Worm (Caenorhabditis elegans) whole organism, young adult: ENCODE results near the gene gbf-1.
A peak's percentile ranks its signal among the peaks of the same experiment; 100 is the strongest.

Source experiments
- B0019.2 ChIP-seq: fragments of 200-800 bp; sonication (Bioruptor generic); conservative IDR thresholded peaks from 2 replicates; pipeline ENCODE4 v1.3.6; 2022; ENCODE audit warnings: missing genetic modification reagents, missing genetic modification characterization, missing compliant biosample characterization
- B0035.1 ChIP-seq: sonication (generic microtip); optimal IDR thresholded peaks from 2 replicates; lab custom pipeline; 2016; ENCODE audit warnings: missing genetic modification characterization, mild to moderate bottlenecking, missing compliant biosample characterization, missing genotype, missing genetic modification reagents
- D2030.7 ChIP-seq: fragments of 200-800 bp; sonication (Bioruptor generic); IDR thresholded peaks from 2 replicates; pipeline ENCODE4 v1.3.6; 2022; ENCODE audit warnings: missing genetic modification reagents, missing genetic modification characterization, missing compliant biosample characterization
- F22D6.2 ChIP-seq: sonication (generic microtip); optimal IDR thresholded peaks from 2 replicates; lab custom pipeline; 2016; ENCODE audit warnings: mild to moderate bottlenecking, missing genetic modification characterization, missing compliant biosample characterization
- F52B5.7 ChIP-seq: sonication (generic microtip); optimal IDR thresholded peaks from 2 replicates; lab custom pipeline; 2016; ENCODE audit warnings: mild to moderate bottlenecking, missing genetic modification characterization, missing compliant biosample characterization
- F55B11.4 ChIP-seq: sonication (generic microtip); optimal IDR thresholded peaks from 2 replicates; lab custom pipeline; 2016; ENCODE audit warnings: missing compliant biosample characterization, missing genetic modification characterization, borderline replicate concordance; ENCODE audit not compliant: insufficient read depth
- Y79H2A.3 ChIP-seq: fragments of 200-800 bp; sonication (Bioruptor generic); conservative IDR thresholded peaks from 2 replicates; pipeline ENCODE4 v1.3.6; 2022; ENCODE audit warnings: missing genetic modification reagents, missing genetic modification characterization, missing compliant biosample characterization
- ZK185.1 ChIP-seq: sonication (generic microtip); optimal IDR thresholded peaks from 2 replicates; lab custom pipeline; 2016; ENCODE audit warnings: mild to moderate bottlenecking, missing genetic modification characterization, missing compliant biosample characterization; ENCODE audit not compliant: poor library complexity, severe bottlenecking
- akir-1 ChIP-seq: fragments of 200-800 bp; sonication (Bioruptor generic); optimal IDR thresholded peaks from 2 replicates; lab custom pipeline; 2018; ENCODE audit warnings: mild to moderate bottlenecking, missing genetic modification characterization, moderate library complexity, missing compliant biosample characterization
- aptf-3 ChIP-seq: fragments of 200-800 bp; sonication (Bioruptor generic); IDR thresholded peaks from 2 replicates; pipeline ENCODE4 v1.3.6; 2022; ENCODE audit warnings: missing genetic modification characterization, missing compliant biosample characterization
- attf-5 ChIP-seq: fragments of 200-800 bp; sonication (Bioruptor generic); optimal IDR thresholded peaks from 2 replicates; lab custom pipeline; 2018; ENCODE audit warnings: mild to moderate bottlenecking, missing genetic modification characterization, missing compliant biosample characterization
- bed-1 ChIP-seq: fragments of 200-800 bp; sonication (Bioruptor generic); IDR thresholded peaks from 2 replicates; pipeline ENCODE4 v1.3.6; 2022; ENCODE audit warnings: missing genetic modification reagents, missing genetic modification characterization, missing compliant biosample characterization
- bed-2 ChIP-seq: fragments of 200-800 bp; sonication (Bioruptor generic); IDR thresholded peaks from 2 replicates; pipeline ENCODE4 v1.3.6; 2022; ENCODE audit warnings: missing genetic modification reagents, missing genetic modification characterization, missing compliant biosample characterization
- cebp-2 ChIP-seq: fragments of 200-800 bp; sonication (Bioruptor generic); IDR thresholded peaks from 2 replicates; pipeline ENCODE4 v1.3.6; 2022; ENCODE audit warnings: missing genetic modification characterization, missing compliant biosample characterization
- ceh-100 ChIP-seq: fragments of 200-800 bp; sonication (Bioruptor generic); IDR thresholded peaks from 2 replicates; pipeline ENCODE4 v1.3.6; 2022; ENCODE audit warnings: missing genetic modification reagents, missing genetic modification characterization, missing compliant biosample characterization
- ceh-91 ChIP-seq: fragments of 200-800 bp; sonication (Bioruptor generic); IDR thresholded peaks from 2 replicates; pipeline ENCODE4 v1.3.6; 2022; ENCODE audit warnings: missing genetic modification reagents, missing genetic modification characterization, missing compliant biosample characterization
- egl-18 ChIP-seq: fragments of 200-800 bp; sonication (Bioruptor generic); IDR thresholded peaks from 2 replicates; pipeline ENCODE4 v1.3.6; 2022; ENCODE audit warnings: missing genetic modification reagents, missing genetic modification characterization, missing compliant biosample characterization
- gei-17 ChIP-seq: fragments of 200-800 bp; sonication (Bioruptor generic); optimal IDR thresholded peaks from 2 replicates; lab custom pipeline; 2018; ENCODE audit warnings: mild to moderate bottlenecking, missing genetic modification characterization, missing compliant biosample characterization
- hlh-12 ChIP-seq: sonication (generic microtip); optimal IDR thresholded peaks from 2 replicates; lab custom pipeline; 2016; ENCODE audit warnings: missing genetic modification characterization, missing compliant biosample characterization
- hmg-1.2 ChIP-seq: fragments of 200-800 bp; sonication (Bioruptor generic); IDR thresholded peaks from 2 replicates; pipeline ENCODE4 v1.3.6; 2022; ENCODE audit warnings: missing genetic modification reagents, missing genetic modification characterization, missing compliant biosample characterization
- let-526 ChIP-seq: fragments of 200-800 bp; sonication (Bioruptor generic); IDR thresholded peaks from 2 replicates; pipeline ENCODE4 v1.3.6; 2022; ENCODE audit warnings: missing genetic modification reagents, missing genetic modification characterization, missing compliant biosample characterization
- lin-26 ChIP-seq: fragments of 200-800 bp; sonication (Bioruptor generic); IDR thresholded peaks from 2 replicates; pipeline ENCODE4 v1.3.6; 2022; ENCODE audit warnings: missing genetic modification reagents, missing genetic modification characterization, missing compliant biosample characterization
- lir-1 ChIP-seq: fragments of 200-800 bp; sonication (Bioruptor generic); conservative IDR thresholded peaks from 2 replicates; pipeline ENCODE4 v1.3.6; 2022; ENCODE audit warnings: missing genetic modification reagents, missing genetic modification characterization, missing compliant biosample characterization
- lsy-27 ChIP-seq: sonication (generic microtip); optimal IDR thresholded peaks from 2 replicates; lab custom pipeline; 2017; ENCODE audit warnings: missing genetic modification characterization, mild to moderate bottlenecking, missing compliant biosample characterization, antibody characterized with exemption, missing genotype, borderline replicate concordance; ENCODE audit not compliant: insufficient read depth
- mcd-1 ChIP-seq: fragments of 200-800 bp; sonication (Bioruptor generic); IDR thresholded peaks from 2 replicates; pipeline ENCODE4 v1.3.6; 2022; ENCODE audit warnings: missing genetic modification reagents, missing genetic modification characterization, missing compliant biosample characterization
- nhr-179 ChIP-seq: sonication (generic microtip); optimal IDR thresholded peaks from 2 replicates; lab custom pipeline; 2016; ENCODE audit warnings: mild to moderate bottlenecking, missing genetic modification characterization, missing compliant biosample characterization
- pbrm-1 ChIP-seq: fragments of 200-800 bp; sonication (Bioruptor generic); IDR thresholded peaks from 2 replicates; pipeline ENCODE4 v1.3.6; 2022; ENCODE audit warnings: missing genetic modification reagents, missing genetic modification characterization, missing compliant biosample characterization
- rcor-1 ChIP-seq: fragments of 200-800 bp; sonication (Bioruptor generic); IDR thresholded peaks from 2 replicates; pipeline ENCODE4 v1.3.6; 2022; ENCODE audit warnings: missing genetic modification reagents, missing genetic modification characterization, missing compliant biosample characterization
- rec-8 ChIP-seq, 2 experiments: sonication (generic microtip); optimal IDR thresholded peaks; 2 replicates each; lab custom pipeline; 2016; ENCODE audit warnings: mild to moderate bottlenecking in 2 of 2, missing genetic modification characterization in 2 of 2, missing genetic modification reagents in 2 of 2, missing genotype in 2 of 2, missing biosample characterization in 1 of 2, missing compliant biosample characterization in 1 of 2, moderate library complexity in 1 of 2
- sea-2 ChIP-seq: fragments of 200-800 bp; sonication (Bioruptor generic); IDR thresholded peaks from 2 replicates; pipeline ENCODE4 v1.3.6; 2022; ENCODE audit warnings: missing genetic modification characterization, missing compliant biosample characterization
- snpc-1.1 ChIP-seq: sonication (generic microtip); optimal IDR thresholded peaks from 2 replicates; lab custom pipeline; 2017; ENCODE audit warnings: missing genetic modification characterization, mild to moderate bottlenecking, missing compliant biosample characterization, antibody characterized with exemption, moderate library complexity, missing genotype, missing genetic modification reagents; ENCODE audit not compliant: insufficient read depth
- snpc-1.3 ChIP-seq: sonication (generic microtip); optimal IDR thresholded peaks from 2 replicates; lab custom pipeline; 2017; ENCODE audit warnings: missing genetic modification characterization, mild to moderate bottlenecking, missing compliant biosample characterization, antibody characterized with exemption, moderate library complexity, missing genotype, missing genetic modification reagents; ENCODE audit not compliant: insufficient read depth
- tbp1 ChIP-seq: fragments of 200-800 bp; sonication (Bioruptor generic); optimal IDR thresholded peaks from 2 replicates; lab custom pipeline; 2018; ENCODE audit warnings: mild to moderate bottlenecking, missing genetic modification characterization, missing compliant biosample characterization
- tlf-1 ChIP-seq: fragments of 200-800 bp; sonication (Bioruptor generic); optimal IDR thresholded peaks from 2 replicates; lab custom pipeline; 2018; ENCODE audit warnings: mild to moderate bottlenecking, missing genetic modification characterization, missing compliant biosample characterization
- xnd-1 ChIP-seq: sonication (generic microtip); optimal IDR thresholded peaks from 2 replicates; lab custom pipeline; 2016; ENCODE audit warnings: missing genotype, missing genetic modification reagents, missing genetic modification characterization, missing compliant biosample characterization
- ztf-22 ChIP-seq: fragments of 200-800 bp; sonication (Bioruptor generic); optimal IDR thresholded peaks from 2 replicates; lab custom pipeline; 2018; ENCODE audit warnings: mild to moderate bottlenecking, missing genetic modification characterization, moderate library complexity, missing compliant biosample characterization
- ztf-26 ChIP-seq: sonication (generic microtip); optimal IDR thresholded peaks from 2 replicates; lab custom pipeline; 2017; ENCODE audit warnings: missing genetic modification characterization, missing compliant biosample characterization
- ztf-3 ChIP-seq: fragments of 200-800 bp; sonication (Bioruptor generic); optimal IDR thresholded peaks from 2 replicates; lab custom pipeline; 2018; ENCODE audit warnings: mild to moderate bottlenecking, missing genetic modification characterization, missing compliant biosample characterization
- ztf-6 ChIP-seq: fragments of 200-800 bp; sonication (Bioruptor generic); IDR thresholded peaks from 2 replicates; pipeline ENCODE4 v1.3.6; 2022; ENCODE audit warnings: missing genetic modification reagents, missing genetic modification characterization, missing compliant biosample characterization

gbf-1 gene

ce11 chrIII:11746718-11747117 is 26.8 kb downstream of the gbf-1 start, which contains the start of gene mrt-2 (continued):
- TF ChIP-seq tbp1 (GFP tag; lab: Kevin White, UChicago) (no peak), ztf-26 (tag; lab: Kevin White, UChicago) (no peak), sea-2 (GFP tag; lab: Robert Waterston, UW) (no peak), attf-5 (GFP tag; lab: Kevin White, UChicago) (peak; percentile 16), let-526 (GFP tag; lab: Robert Waterston, UW) (no peak), lin-26 (GFP tag; lab: Robert Waterston, UW) (no peak), bed-2 (0 out of 2 replicates have a peak, but pooled peaks have one; percentile 46), F22D6.2 (peak; percentile 37), tlf-1 (no peak), F52B5.7 (tag; lab: Kevin White, UChicago) (no peak), ceh-91 (GFP tag; lab: Robert Waterston, UW) (no peak), akir-1 (GFP tag; lab: Kevin White, UChicago) (no peak), mcd-1 (peak; percentile 80), D2030.7 (GFP tag; lab: Robert Waterston, UW) (peak; percentile 38), F55B11.4 (tag; lab: Kevin White, UChicago) (no peak), xnd-1 (tag; lab: Kevin White, UChicago) (no peak), snpc-1.3 (tag; lab: Kevin White, UChicago) (no peak), B0019.2 (GFP tag; lab: Robert Waterston, UW) (no peak), bed-1 (GFP tag; lab: Robert Waterston, UW) (no peak), egl-18 (no peak), hlh-12 (tag; lab: Kevin White, UChicago) (no peak), B0035.1 (tag; lab: Kevin White, UChicago) (no peak), lsy-27 (tag; lab: Kevin White, UChicago) (no peak), snpc-1.1 (tag; lab: Kevin White, UChicago) (no peak), rcor-1 (GFP tag; lab: Robert Waterston, UW) (peak; percentile 76), ztf-6 (GFP tag; lab: Robert Waterston, UW) (no peak), gei-17 (GFP tag; lab: Kevin White, UChicago) (no peak), pbrm-1 (GFP tag; lab: Robert Waterston, UW) (no peak), rec-8 (tag; optimal IDR thresholded peaks at IDR 0.05; lab: Kevin White, UChicago) (peak in 1 of 2 experiments; percentile 18), ceh-100 (GFP tag; lab: Robert Waterston, UW) (peak; percentile 57; the same call in 1 of the 2 replicates), nhr-179 (tag; lab: Kevin White, UChicago) (no peak), ZK185.1 (tag; lab: Kevin White, UChicago) (no peak)
- TF ChIP-seq, all 124 proteins: peak for 29

ce11 chrIII:11742191-11742590 is 31.3 kb downstream of the gbf-1 start:
- TF ChIP-seq bed-1 (GFP tag; lab: Robert Waterston, UW) (no peak), F55B11.4 (tag; lab: Kevin White, UChicago) (no peak), Y79H2A.3 (GFP tag; lab: Robert Waterston, UW) (no peak), lir-1 (GFP tag; lab: Robert Waterston, UW) (no peak), ztf-3 (GFP tag; lab: Kevin White, UChicago) (no peak), tlf-1 (no peak), pbrm-1 (GFP tag; lab: Robert Waterston, UW) (no peak), D2030.7 (GFP tag; lab: Robert Waterston, UW) (no peak), ztf-22 (GFP tag; lab: Kevin White, UChicago) (no peak), hmg-1.2 (GFP tag; lab: Robert Waterston, UW) (no peak), aptf-3 (GFP tag; lab: Robert Waterston, UW) (no peak), cebp-2 (GFP tag; lab: Robert Waterston, UW) (no peak)
